Fruit fly (Drosophila melanogaster) whole organism, embryonic: ENCODE data around the gene Ptth.

Source experiments
- Abd-B ChIP-seq: fragments of 200-800 bp; sonication (Bioruptor generic); optimal IDR thresholded peaks from 2 replicates; lab custom pipeline; 2018; ENCODE audit warnings: missing biosample characterization, mild to moderate bottlenecking, missing genetic modification characterization, moderate library complexity
- CG11398 ChIP-seq: fragments of 200-800 bp; sonication (Bioruptor generic); optimal IDR thresholded peaks from 2 replicates; lab custom pipeline; 2016; ENCODE audit warnings: missing biosample characterization, missing genetic modification characterization
- CG11695 ChIP-seq: fragments of 200-800 bp; sonication (Bioruptor generic); IDR thresholded peaks from 3 replicates; pipeline ENCODE4 v1.3.6; 2022; ENCODE audit warnings: missing biosample characterization, missing genetic modification characterization
- CG12391 ChIP-seq: fragments of 200-800 bp; sonication (Bioruptor generic); optimal IDR thresholded peaks from 3 replicates; lab custom pipeline; 2018; ENCODE audit warnings: missing biosample characterization, mild to moderate bottlenecking, missing genetic modification characterization, moderate library complexity
- CG14441 ChIP-seq: fragments of 200-800 bp; sonication (Bioruptor generic); IDR thresholded peaks from 2 replicates; pipeline ENCODE4 v1.3.6; 2022; ENCODE audit warnings: missing biosample characterization, missing genetic modification characterization
- CG15073 ChIP-seq: fragments of 200-800 bp; sonication (Bioruptor generic); optimal IDR thresholded peaks from 2 replicates; lab custom pipeline; 2016; ENCODE audit warnings: missing biosample characterization, missing genetic modification characterization
- CG15479 ChIP-seq: fragments of 200-800 bp; sonication (Bioruptor generic); optimal IDR thresholded peaks from 3 replicates; lab custom pipeline; 2019; ENCODE audit warnings: missing biosample characterization, mild to moderate bottlenecking, missing genetic modification characterization, moderate library complexity
- CG2120 ChIP-seq: fragments of 200-800 bp; sonication (Bioruptor generic); optimal IDR thresholded peaks from 3 replicates; lab custom pipeline; 2016; ENCODE audit warnings: missing biosample characterization, missing genetic modification characterization
- CG33557 ChIP-seq: fragments of 200-800 bp; sonication (Bioruptor generic); optimal IDR thresholded peaks from 2 replicates; lab custom pipeline; 2019; ENCODE audit warnings: missing biosample characterization, mild to moderate bottlenecking, missing genetic modification characterization, moderate library complexity
- CG3407 ChIP-seq: fragments of 200-800 bp; sonication (Bioruptor generic); optimal IDR thresholded peaks from 2 replicates; lab custom pipeline; 2018; ENCODE audit warnings: missing biosample characterization, mild to moderate bottlenecking, missing genetic modification characterization
- CG4328 ChIP-seq: fragments of 200-800 bp; sonication (Bioruptor generic); optimal IDR thresholded peaks from 3 replicates; lab custom pipeline; 2017; ENCODE audit warnings: missing biosample characterization, missing genetic modification reagents, missing genetic modification characterization
- CG5245 ChIP-seq: fragments of 200-800 bp; sonication (Bioruptor generic); optimal IDR thresholded peaks from 3 replicates; lab custom pipeline; 2016; ENCODE audit warnings: missing biosample characterization, missing genetic modification characterization
- CG6765 ChIP-seq: fragments of 200-800 bp; sonication (Bioruptor generic); optimal IDR thresholded peaks from 3 replicates; lab custom pipeline; 2017; ENCODE audit warnings: missing biosample characterization, mild to moderate bottlenecking, missing genetic modification characterization
- CG6854 ChIP-seq: fragments of 200-800 bp; sonication (Bioruptor generic); optimal IDR thresholded peaks from 3 replicates; lab custom pipeline; 2017; ENCODE audit warnings: missing biosample characterization, mild to moderate bottlenecking, missing genetic modification characterization
- CG8944 ChIP-seq: fragments of 200-800 bp; sonication (Bioruptor generic); optimal IDR thresholded peaks from 3 replicates; lab custom pipeline; 2016; ENCODE audit warnings: missing biosample characterization, missing genetic modification characterization
- Gsc ChIP-seq: fragments of 200-800 bp; sonication (Bioruptor generic); IDR thresholded peaks from 2 replicates; pipeline ENCODE4 v1.3.6; 2022; ENCODE audit warnings: missing biosample characterization, missing genetic modification characterization
- H2.0 ChIP-seq: fragments of 200-800 bp; sonication (Bioruptor generic); IDR thresholded peaks from 2 replicates; pipeline ENCODE4 v1.3.6; 2022; ENCODE audit warnings: missing biosample characterization, missing genetic modification characterization
- HLH4C ChIP-seq: fragments of 200-800 bp; sonication (Bioruptor generic); IDR thresholded peaks from 3 replicates; pipeline ENCODE4 v1.3.6; 2022; ENCODE audit warnings: missing biosample characterization, missing genetic modification characterization; ENCODE audit not compliant: partially characterized antibody
- HmgZ ChIP-seq: fragments of 200-800 bp; sonication (Bioruptor generic); optimal IDR thresholded peaks from 2 replicates; lab custom pipeline; 2018; ENCODE audit warnings: missing biosample characterization, mild to moderate bottlenecking, missing genetic modification characterization
- Hmr ChIP-seq: fragments of 200-800 bp; sonication (Bioruptor generic); optimal IDR thresholded peaks from 3 replicates; lab custom pipeline; 2017; ENCODE audit warnings: mild to moderate bottlenecking, missing biosample characterization, missing genetic modification reagents, missing genetic modification characterization
- Hr51 ChIP-seq, 2 experiments: fragments of 200-800 bp; sonication (Bioruptor generic); optimal IDR thresholded peaks; 2 replicates in 1 of 2; 3 replicates in 1 of 2; lab custom pipeline; 2016 to 2018; ENCODE audit warnings: missing biosample characterization in 2 of 2, missing genetic modification characterization in 2 of 2, mild to moderate bottlenecking in 1 of 2, moderate library complexity in 1 of 2
- Hr78 ChIP-seq, 2 experiments: fragments of 200-800 bp in 1 of 2; fragments of >200 bp in 1 of 2; sonication (Bioruptor generic) in 1 of 2; optimal IDR thresholded peaks; 2 replicates each; lab custom pipeline; 2017 to 2019; ENCODE audit warnings: missing biosample characterization in 2 of 2, missing genetic modification characterization in 2 of 2, mild to moderate bottlenecking in 1 of 2, moderate library complexity in 1 of 2
- Lim3 ChIP-seq: fragments of 200-800 bp; sonication (Bioruptor generic); IDR thresholded peaks from 2 replicates; pipeline ENCODE4 v1.3.6; 2022; ENCODE audit warnings: missing biosample characterization, missing genetic modification characterization
- Lpt ChIP-seq: fragments of >200 bp; optimal IDR thresholded peaks from 2 replicates; lab custom pipeline; 2018; ENCODE audit warnings: missing biosample characterization, missing genetic modification characterization
- MESR4 ChIP-seq: fragments of 200-800 bp; sonication (Bioruptor generic); optimal IDR thresholded peaks from 2 replicates; lab custom pipeline; 2018; ENCODE audit warnings: missing biosample characterization, mild to moderate bottlenecking, missing genetic modification characterization, moderate library complexity
- Max ChIP-seq: fragments of 200-800 bp; sonication (Bioruptor generic); optimal IDR thresholded peaks from 2 replicates; lab custom pipeline; 2016; ENCODE audit warnings: missing biosample characterization, mild to moderate bottlenecking, missing genetic modification characterization
- NC2β ChIP-seq: fragments of 200-800 bp; sonication (Bioruptor generic); optimal IDR thresholded peaks from 2 replicates; lab custom pipeline; 2016; ENCODE audit warnings: missing biosample characterization, missing genetic modification characterization
- NK7.1 ChIP-seq: fragments of 200-800 bp; sonication (Bioruptor generic); optimal IDR thresholded peaks from 3 replicates; lab custom pipeline; 2016; ENCODE audit warnings: missing biosample characterization, missing genetic modification characterization
- Nf-YB ChIP-seq: fragments of 200-800 bp; sonication (Bioruptor generic); optimal IDR thresholded peaks from 3 replicates; lab custom pipeline; 2019; ENCODE audit warnings: missing biosample characterization, mild to moderate bottlenecking, missing genetic modification characterization, moderate library complexity
- Oaz ChIP-seq: fragments of 200-800 bp; sonication (Bioruptor generic); IDR thresholded peaks from 2 replicates; pipeline ENCODE4 v1.3.6; 2022; ENCODE audit warnings: missing biosample characterization, missing genetic modification characterization
- Pdp1 ChIP-seq, 2 experiments: fragments of 200-800 bp; sonication (Bioruptor generic); optimal IDR thresholded peaks; 3 replicates each; lab custom pipeline; 2016; ENCODE audit warnings: missing biosample characterization in 2 of 2, missing genetic modification characterization in 2 of 2, mild to moderate bottlenecking in 1 of 2, moderate library complexity in 1 of 2
- Spps ChIP-seq: fragments of 200-800 bp; sonication (Bioruptor generic); optimal IDR thresholded peaks from 2 replicates; lab custom pipeline; 2018; ENCODE audit warnings: missing biosample characterization, mild to moderate bottlenecking, missing genetic modification characterization
- ato ChIP-seq: fragments of 200-800 bp; sonication (Bioruptor generic); IDR thresholded peaks from 2 replicates; pipeline ENCODE4 v1.3.6; 2022; ENCODE audit warnings: missing biosample characterization, missing genetic modification characterization; ENCODE audit not compliant: partially characterized antibody
- bbx ChIP-seq: fragments of 200-800 bp; sonication (Bioruptor generic); IDR thresholded peaks from 2 replicates; pipeline ENCODE4 v1.3.6; 2022; ENCODE audit warnings: missing biosample characterization, missing genetic modification characterization; ENCODE audit not compliant: partially characterized antibody
- bcd ChIP-seq: fragments of 200-800 bp; sonication (Bioruptor generic); optimal IDR thresholded peaks from 2 replicates; lab custom pipeline; 2017; ENCODE audit warnings: missing biosample characterization, mild to moderate bottlenecking, missing genetic modification characterization
- btn ChIP-seq: fragments of 200-800 bp; sonication (Bioruptor generic); optimal IDR thresholded peaks from 2 replicates; lab custom pipeline; 2016; ENCODE audit warnings: missing biosample characterization, missing genetic modification characterization
- cas ChIP-seq: fragments of 200-800 bp; sonication (Bioruptor generic); IDR thresholded peaks from 2 replicates; pipeline ENCODE4 v1.3.6; 2022; ENCODE audit warnings: missing biosample characterization, missing genetic modification characterization
- chif ChIP-seq, 2 experiments: fragments of 200-800 bp; sonication (Bioruptor generic); optimal IDR thresholded peaks; 3 replicates each; lab custom pipeline; 2016; ENCODE audit warnings: missing biosample characterization in 2 of 2, missing genetic modification characterization in 2 of 2
- h ChIP-seq: fragments of >200 bp; optimal IDR thresholded peaks from 2 replicates; lab custom pipeline; 2017
- jigr1 ChIP-seq: fragments of 200-800 bp; sonication (Bioruptor generic); IDR thresholded peaks from 3 replicates; pipeline ENCODE4 v1.3.6; 2022; ENCODE audit warnings: missing biosample characterization, missing genetic modification characterization
- oc ChIP-seq: fragments of 200-800 bp; sonication (Bioruptor generic); optimal IDR thresholded peaks from 2 replicates; lab custom pipeline; 2018; ENCODE audit warnings: missing biosample characterization, mild to moderate bottlenecking, missing genetic modification characterization, moderate library complexity
- otp ChIP-seq: fragments of 200-800 bp; sonication (Bioruptor generic); IDR thresholded peaks from 3 replicates; pipeline ENCODE4, ENCODE4 v1.3.6; 2022; ENCODE audit warnings: missing biosample characterization, missing genetic modification characterization
- pho ChIP-seq: fragments of 200-800 bp; sonication (Bioruptor generic); optimal IDR thresholded peaks from 2 replicates; lab custom pipeline; 2016; ENCODE audit warnings: missing biosample characterization, missing genetic modification characterization
- prd ChIP-seq, 3 experiments: fragments of >200 bp in 2 of 3; fragments of 200-800 bp in 1 of 3; sonication (Bioruptor generic) in 1 of 3; optimal IDR thresholded peaks in 2 of 3; IDR thresholded peaks in 1 of 3; 2 replicates in 2 of 3; 3 replicates in 1 of 3; pipeline versions ENCODE4 v1.3.6 to Lab custom; 2017 to 2022; ENCODE audit warnings: missing biosample characterization in 1 of 3, missing genetic modification characterization in 1 of 3
- pum ChIP-seq: fragments of 200-800 bp; sonication (Bioruptor generic); optimal IDR thresholded peaks from 2 replicates; lab custom pipeline; 2016; ENCODE audit warnings: missing biosample characterization, missing genetic modification characterization
- salm ChIP-seq: fragments of 200-800 bp; sonication (Bioruptor generic); optimal IDR thresholded peaks from 2 replicates; lab custom pipeline; 2018; ENCODE audit warnings: missing biosample characterization, mild to moderate bottlenecking, missing genetic modification characterization
- slp2 ChIP-seq: fragments of 200-800 bp; sonication (Bioruptor generic); optimal IDR thresholded peaks from 2 replicates; lab custom pipeline; 2016; ENCODE audit warnings: missing biosample characterization, missing genetic modification characterization
- trh ChIP-seq: fragments of 200-800 bp; sonication (Bioruptor generic); optimal IDR thresholded peaks from 2 replicates; lab custom pipeline; 2016; ENCODE audit warnings: missing biosample characterization, missing genetic modification characterization
- twi ChIP-seq: fragments of 200-800 bp; optimal IDR thresholded peaks from 2 replicates; lab custom pipeline; 2019; ENCODE audit warnings: missing biosample characterization, mild to moderate bottlenecking, missing genetic modification characterization, moderate library complexity
- unc-4 ChIP-seq: fragments of 200-800 bp; sonication (Bioruptor generic); IDR thresholded peaks from 2 replicates; pipeline ENCODE4 v1.3.6; 2022; ENCODE audit warnings: missing biosample characterization, missing genetic modification characterization; ENCODE audit not compliant: partially characterized antibody

The Ptth gene

dm6 chr2L:602439-602879 lies 25.8 kb upstream of the Ptth start, which contains the start of gene CG13689 (continued):
- no peak for TF ChIP-seq trh
- no peak for TF ChIP-seq Oaz (GFP tag; lab: Robert Waterston, UW)
- no peak for TF ChIP-seq Spps (tag; lab: Kevin White, UChicago)
- TF ChIP-seq Gsc (GFP tag; lab: Robert Waterston, UW), result no peak
- TF ChIP-seq Hr51 (GFP tag; optimal IDR thresholded peaks at IDR 0.05; lab: Kevin White, UChicago), result no peak
- peak; percentile 37 for TF ChIP-seq NC2β (GFP tag; lab: Kevin White, UChicago)
- no peak for TF ChIP-seq salm (tag; lab: Kevin White, UChicago)
- TF ChIP-seq CG5245, result peak; percentile 48
- no peak for TF ChIP-seq bbx (GFP tag; lab: Robert Waterston, UW)
- TF ChIP-seq CG11398 (GFP tag; lab: Kevin White, UChicago), result no peak
- peak in 1 of 2 experiments; percentile 67 for TF ChIP-seq chif (GFP tag; optimal IDR thresholded peaks at IDR 0.05; lab: Kevin White, UChicago)
- TF ChIP-seq CG6765 (GFP tag; lab: Kevin White, UChicago), result no peak
- peak; percentile 61 for TF ChIP-seq CG2120 (GFP tag; lab: Kevin White, UChicago)
- TF ChIP-seq CG8944 (GFP tag; lab: Kevin White, UChicago), result peak; percentile 13
- no peak for TF ChIP-seq CG6854 (GFP tag; lab: Kevin White, UChicago)
- TF ChIP-seq CG12391 (tag; lab: Kevin White, UChicago), result peak; percentile 62
- TF ChIP-seq Nf-YB, result no peak
- peak; percentile 37 for TF ChIP-seq twi (tag; lab: Kevin White, UChicago)
- TF ChIP-seq Lim3, result no peak
- peak; percentile 35 for TF ChIP-seq pum (GFP tag; lab: Kevin White, UChicago)
- TF ChIP-seq CG4328, result peak; percentile 15
- TF ChIP-seq Pdp1 (GFP tag; optimal IDR thresholded peaks at IDR 0.05; lab: Kevin White, UChicago), result peak in 1 of 2 experiments; percentile 29
- TF ChIP-seq CG15479 (GFP tag; lab: Kevin White, UChicago), result no peak
- peak; percentile 11 for TF ChIP-seq CG15073 (GFP tag; lab: Kevin White, UChicago)
- peak; percentile 25 for TF ChIP-seq Abd-B (GFP tag; lab: Kevin White, UChicago)
- TF ChIP-seq H2.0 (GFP tag; lab: Robert Waterston, UW), result 0 out of 2 replicates have a peak, but pooled peaks have one; percentile 42
- TF ChIP-seq oc (tag; lab: Kevin White, UChicago), result no peak
- TF ChIP-seq MESR4 (GFP tag; lab: Kevin White, UChicago), result peak; percentile 35
- TF ChIP-seq otp, result 0 out of 3 replicates have a peak, but pooled peaks have one; percentile 30
- peak; percentile 57 for TF ChIP-seq Hmr (GFP tag; lab: Kevin White, UChicago)
- no peak for TF ChIP-seq Lpt (GFP tag; lab: Kevin White, UChicago)
- TF ChIP-seq unc-4 (GFP tag; lab: Robert Waterston, UW), result no peak; the same call in 1 of the 2 replicates
- TF ChIP-seq NK7.1 (GFP tag; lab: Kevin White, UChicago), result no peak
- no peak for TF ChIP-seq cas (GFP tag; lab: Robert Waterston, UW)
- TF ChIP-seq Hr78 (GFP tag; optimal IDR thresholded peaks at IDR 0.05; lab: Kevin White, UChicago), result no peak
- TF ChIP-seq CG33557 (GFP tag; lab: Kevin White, UChicago), result peak; percentile 33
- TF ChIP-seq ato (GFP tag; lab: Robert Waterston, UW), result no peak
- peak; percentile 17 for TF ChIP-seq CG3407
- 0 out of 2 replicates have a peak, but pooled peaks have one; percentile 39 for TF ChIP-seq CG14441 (GFP tag; lab: Robert Waterston, UW)
- peak; percentile 52; the same call in 1 of the 3 replicates for TF ChIP-seq HLH4C (GFP tag; lab: Robert Waterston, UW)
- no peak for TF ChIP-seq CG11695 (GFP tag; lab: Robert Waterston, UW)
- TF ChIP-seq slp2 (GFP tag; lab: Kevin White, UChicago), result no peak
- no peak for TF ChIP-seq btn (GFP tag; lab: Kevin White, UChicago)
- no peak for TF ChIP-seq h (lab: Kevin White, UChicago)
- peak; percentile 36 for TF ChIP-seq Max (GFP tag; lab: Kevin White, UChicago)
- no peak for TF ChIP-seq prd (optimal IDR thresholded peaks at IDR 0.05; lab: Kevin White, UChicago)
- peak; percentile 61; the same call in 2 of the 3 replicates for TF ChIP-seq prd (GFP tag; IDR thresholded peaks at IDR 0.05; lab: Robert Waterston, UW)
- no peak for TF ChIP-seq jigr1
- peak; percentile 40 for TF ChIP-seq HmgZ
- no peak for TF ChIP-seq pho (GFP tag; lab: Kevin White, UChicago)
- peak; percentile 59 for TF ChIP-seq bcd
